Worm (Caenorhabditis elegans): ENCODE measurements around the gene plc-1.

DNA sequence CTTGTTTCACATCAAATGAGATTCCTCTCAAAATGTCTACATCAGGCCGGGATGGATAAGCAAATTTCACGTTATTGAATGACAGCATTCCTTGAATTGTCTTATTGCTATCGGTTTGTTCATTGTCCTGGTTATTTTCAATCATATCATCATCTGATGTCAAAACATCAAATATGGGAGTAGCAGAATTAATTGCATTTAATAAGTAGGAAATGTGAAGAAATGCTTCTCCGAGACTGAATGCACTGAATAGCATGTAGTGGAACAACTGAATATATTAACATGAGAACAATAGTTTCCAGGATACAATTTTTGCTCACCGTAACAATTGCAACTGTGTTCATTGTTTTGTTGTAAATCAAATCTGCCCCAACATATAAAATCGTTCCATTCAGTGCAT, 24.1 kb upstream of the plc-1 start:
- TF ChIP-seq unc-62 (GFP tag; optimal IDR thresholded peaks at IDR 0.05): no peak
- no peak for TF ChIP-seq ham-2 (GFP tag; optimal IDR thresholded peaks at IDR 0.05)
- no peak for TF ChIP-seq lsy-2 (tag; optimal IDR thresholded peaks at IDR 0.05)
- no peak for TF ChIP-seq ceh-43 (GFP tag; optimal IDR thresholded peaks at IDR 0.05)
- no peak for TF ChIP-seq nhr-237 (tag; optimal IDR thresholded peaks at IDR 0.05)
- no peak for TF ChIP-seq tbx-8 (GFP tag; optimal IDR thresholded peaks at IDR 0.05)
- no peak for TF ChIP-seq unc-120 (tag; optimal IDR thresholded peaks at IDR 0.05; ENCODE audit: poor library complexity, severe bottlenecking)
- no peak for TF ChIP-seq ztf-11 (tag; optimal IDR thresholded peaks at IDR 0.05)
- no peak for TF ChIP-seq lin-13 (tag; optimal IDR thresholded peaks at IDR 0.05)
- no peak for TF ChIP-seq snpc-4 (tag; optimal IDR thresholded peaks at IDR 0.05)

Measured in whole organism, mixed stage, embryonic.